Worm (Caenorhabditis elegans) whole organism, L4 larva: Measurements from ENCODE around the gene rfip-1.

Experiments
- attf-4 ChIP-seq: sonication (generic microtip); optimal IDR thresholded peaks from 3 replicates; lab custom pipeline; 2017; ENCODE audit warnings: missing biosample characterization, missing genetic modification characterization
- ceh-20 ChIP-seq: fragments of 200-800 bp; sonication (Bioruptor generic); IDR thresholded peaks from 2 replicates; pipeline ENCODE4 v1.3.6; 2022; ENCODE audit warnings: missing genetic modification reagents, missing genetic modification characterization, missing compliant biosample characterization
- fos-1 ChIP-seq: fragments of 150-350 bp; optimal IDR thresholded peaks from 2 replicates; lab custom pipeline; 2014; ENCODE audit warnings: missing biosample characterization, missing genetic modification characterization
- lsy-2 ChIP-seq, 2 experiments: fragments of 150-350 bp in 1 of 2; sonication (generic microtip) in 1 of 2; optimal IDR thresholded peaks; 2 replicates each; lab custom pipeline; 2014 to 2017; ENCODE audit warnings: missing biosample characterization in 2 of 2, missing genetic modification characterization in 2 of 2
- nhr-28 ChIP-seq: fragments of 150-350 bp; optimal IDR thresholded peaks from 2 replicates; lab custom pipeline; 2014; ENCODE audit warnings: missing biosample characterization, missing genetic modification characterization
- tag-97 ChIP-seq: fragments of 200-800 bp; sonication (Bioruptor generic); IDR thresholded peaks from 2 replicates; pipeline ENCODE4 v1.3.6; 2022; ENCODE audit warnings: missing genetic modification characterization, missing compliant biosample characterization

- TF ChIP-seq ceh-20 (GFP tag; lab: Robert Waterston, UW) (no peak), fos-1 (tag; lab: Kevin White, UChicago) (no peak), tag-97 (GFP tag; lab: Robert Waterston, UW) (no peak), nhr-28 (tag; lab: Kevin White, UChicago) (no peak), attf-4 (tag; lab: Kevin White, UChicago) (no peak), lsy-2 (tag; optimal IDR thresholded peaks at IDR 0.05; lab: Kevin White, UChicago) (no peak)
Measured at ce11 chrII:5933133-5933532, 48.8 kb downstream of the rfip-1 start.
